Worm (Caenorhabditis elegans) whole organism, late embryonic: Measurements from ENCODE around the gene ZK1067.3.

Experiments used
- T23F11.4 ChIP-seq: fragments of 200-800 bp; sonication (Bioruptor generic); optimal IDR thresholded peaks from 2 replicates; lab custom pipeline; 2018; ENCODE audit warnings: mild to moderate bottlenecking, missing genetic modification characterization, missing compliant biosample characterization
- ceh-9 ChIP-seq: sonication (generic microtip); optimal IDR thresholded peaks from 2 replicates; lab custom pipeline; 2016; ENCODE audit warnings: mild to moderate bottlenecking, missing genetic modification characterization, inconsistent platforms, missing compliant biosample characterization
- hlh-13 ChIP-seq: fragments of 200-800 bp; sonication (Bioruptor generic); optimal IDR thresholded peaks from 2 replicates; lab custom pipeline; 2018; ENCODE audit warnings: mild to moderate bottlenecking, missing genetic modification characterization, missing compliant biosample characterization
- tbx-7 ChIP-seq: sonication (generic microtip); optimal IDR thresholded peaks from 2 replicates; lab custom pipeline; 2016; ENCODE audit warnings: missing genotype, missing genetic modification characterization, missing compliant biosample characterization
- unc-3 ChIP-seq, 2 experiments: fragments of 200-800 bp in 1 of 2; sonication (Bioruptor generic) in 1 of 2; sonication (generic microtip) in 1 of 2; conservative IDR thresholded peaks in 1 of 2; optimal IDR thresholded peaks in 1 of 2; 2 replicates each; pipeline versions ENCODE4 v1.3.6 to Lab custom; 2016 to 2022; ENCODE audit warnings: missing compliant biosample characterization in 2 of 2, missing genetic modification characterization in 2 of 2, missing genetic modification reagents in 1 of 2
- ztf-16 ChIP-seq: sonication (generic microtip); optimal IDR thresholded peaks from 2 replicates; lab custom pipeline; 2017; ENCODE audit warnings: missing genetic modification characterization, missing compliant biosample characterization

- TF ChIP-seq T23F11.4 (GFP tag; lab: Kevin White, UChicago) (no peak), unc-3 (GFP tag; conservative IDR thresholded peaks at IDR 0.05; lab: Robert Waterston, UW) (no peak), unc-3 (tag; optimal IDR thresholded peaks at IDR 0.05; lab: Kevin White, UChicago) (no peak), hlh-13 (GFP tag; lab: Kevin White, UChicago) (no peak), tbx-7 (no peak), ceh-9 (tag; lab: Kevin White, UChicago) (no peak), ztf-16 (no peak)
These were observed 37.2 kb upstream of the ZK1067.3 start for ce11 chrII:9185915-9186314.
